Fruit fly (Drosophila melanogaster) Kc167 (cell line): ENCODE measurements around the gene HP4.

Source experiments
- Myc ChIP-seq: fragments of >200 bp; optimal IDR thresholded peaks from 2 replicates; lab custom pipeline; 2017; ENCODE audit warnings: missing external identifiers
- h ChIP-seq: fragments of >200 bp; optimal IDR thresholded peaks from 3 replicates; lab custom pipeline; 2018; ENCODE audit warnings: missing external identifiers
- insv ChIP-seq: fragments of >200 bp; optimal IDR thresholded peaks from 3 replicates; lab custom pipeline; 2018; ENCODE audit warnings: missing external identifiers
- psq ChIP-seq: fragments of >200 bp; optimal IDR thresholded peaks from 2 replicates; lab custom pipeline; 2017; ENCODE audit warnings: missing external identifiers
- ttk ChIP-seq: sonication (Bioruptor generic); optimal IDR thresholded peaks from 2 replicates; lab custom pipeline; 2017; ENCODE audit warnings: missing external identifiers

DNA sequence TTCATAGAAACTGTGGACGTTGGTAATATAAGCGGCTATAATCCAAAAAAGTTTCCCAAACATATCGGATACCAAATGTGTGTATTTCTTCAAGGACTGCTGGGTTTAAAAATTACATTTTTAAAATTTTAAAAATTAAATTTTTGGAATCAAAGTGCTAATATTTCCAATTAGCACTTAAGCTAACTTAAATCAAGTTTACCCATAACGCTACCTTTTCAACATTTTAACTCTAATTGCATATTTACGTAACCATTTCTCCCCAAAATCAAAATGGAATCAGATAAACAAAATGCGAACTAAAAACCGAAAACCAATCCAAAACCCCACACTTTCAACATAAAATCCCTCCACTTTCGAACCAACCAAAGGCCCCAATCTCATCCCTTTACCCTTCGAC is 29.7 kb downstream of the HP4 start, which contains the start of gene CG43880:
- TF ChIP-seq ttk (lab: Kevin White, UChicago) (no peak), h (lab: Kevin White, UChicago) (no peak), Myc (no peak), psq (lab: Kevin White, UChicago) (no peak), insv (lab: Kevin White, UChicago) (no peak)
